Fruit fly (Drosophila melanogaster): Measurements from ENCODE around the gene Ras64B.

dm6 chr3L:4102496-4103257 is 36.2 kb upstream of the Ras64B start, which contains the start of gene CG14995:
- no peak for TF ChIP-seq ttk (optimal IDR thresholded peaks at IDR 0.05)
- no peak for TF ChIP-seq Sin3A (optimal IDR thresholded peaks at IDR 0.05)

Data from Kc167 (cell line).